Worm (Caenorhabditis elegans): ENCODE data around the gene Y44A6D.7.
A peak's percentile ranks its signal among the peaks of the same experiment; 100 is the strongest.

Gene Y44A6D.7

ce11 chrV:20831867-20832266 lies 17.3 kb downstream of the Y44A6D.7 start (continued):
- TF ChIP-seq ceh-88 (GFP tag; IDR thresholded peaks at IDR 0.05) (no peak), aha-1 (tag; optimal IDR thresholded peaks at IDR 0.05) (no peak), grh-1 (GFP tag; IDR thresholded peaks at IDR 0.05) (no peak), xbp-1 (tag; optimal IDR thresholded peaks at IDR 0.05) (no peak), ztf-4 (tag; optimal IDR thresholded peaks at IDR 0.05) (no peak), sptf-1 (tag; optimal IDR thresholded peaks at IDR 0.05) (no peak), nhr-12 (tag; optimal IDR thresholded peaks at IDR 0.05) (no peak), sox-4 (tag; optimal IDR thresholded peaks at IDR 0.05) (no peak), snpc-4 (tag; optimal IDR thresholded peaks at IDR 0.05) (no peak), skn-1 (tag; optimal IDR thresholded peaks at IDR 0.05) (no peak), elt-2 (tag; optimal IDR thresholded peaks at IDR 0.05) (peak; percentile 40), mdl-1 (tag; optimal IDR thresholded peaks at IDR 0.05) (peak in 1 of 2 experiments; percentile 18), lin-15B (tag; optimal IDR thresholded peaks at IDR 0.05) (no peak), mef-2 (tag; optimal IDR thresholded peaks at IDR 0.05) (no peak), ces-1 (GFP tag; optimal IDR thresholded peaks at IDR 0.05) (no peak), ceh-90 (tag; optimal IDR thresholded peaks at IDR 0.05) (no peak), lin-14 (GFP tag; optimal IDR thresholded peaks at IDR 0.05) (peak; percentile 21), snu-23 (GFP tag; optimal IDR thresholded peaks at IDR 0.05) (peak; percentile 16), nhr-237 (tag; optimal IDR thresholded peaks at IDR 0.05) (no peak), rnt-1 (tag; optimal IDR thresholded peaks at IDR 0.05) (no peak), vab-15 (tag; optimal IDR thresholded peaks at IDR 0.05) (no peak), nhr-85 (tag) (peak; percentile 34), nhr-90 (tag; optimal IDR thresholded peaks at IDR 0.05; ENCODE audit: poor library complexity) (no peak), lir-3 (tag; optimal IDR thresholded peaks at IDR 0.05; ENCODE audit: poor library complexity) (no peak), hlh-17 (GFP tag; optimal IDR thresholded peaks at IDR 0.05; ENCODE audit: borderline replicate concordance) (no peak), efl-1 (optimal IDR thresholded peaks at IDR 0.05) (no peak), efl-1 (GFP tag; optimal IDR thresholded peaks at IDR 0.05 in 1 of 2) (no peak), pax-3 (tag; optimal IDR thresholded peaks at IDR 0.05) (no peak), ama-1 (optimal IDR thresholded peaks at IDR 0.05) (no peak), ets-5 (GFP tag; IDR thresholded peaks at IDR 0.05) (no peak), unc-130 (tag; optimal IDR thresholded peaks at IDR 0.05) (no peak), nhr-20 (tag; optimal IDR thresholded peaks at IDR 0.05) (peak; percentile 4), dsc-1 (tag; optimal IDR thresholded peaks at IDR 0.05) (no peak), nhr-11 (tag; optimal IDR thresholded peaks at IDR 0.05) (no peak), lin-39 (tag; optimal IDR thresholded peaks at IDR 0.05) (no peak), unc-86 (tag; optimal IDR thresholded peaks at IDR 0.05) (no peak), nhr-76 (tag; optimal IDR thresholded peaks at IDR 0.05) (no peak), tlp-1 (tag; optimal IDR thresholded peaks at IDR 0.05) (no peak)

ce11 chrV:20832554-20832963 lies 18.0 kb downstream of the Y44A6D.7 start:
- TF ChIP-seq nhr-90 (tag; optimal IDR thresholded peaks at IDR 0.05; ENCODE audit: poor library complexity) (peak; percentile 32), C16A3.4 (tag; optimal IDR thresholded peaks at IDR 0.05) (peak; percentile 22), lir-3 (tag; optimal IDR thresholded peaks at IDR 0.05; ENCODE audit: poor library complexity) (peak; percentile 37), aly-2 (tag; optimal IDR thresholded peaks at IDR 0.05) (no peak), blmp-1 (tag; optimal IDR thresholded peaks at IDR 0.05) (no peak), zip-4 (GFP tag; optimal IDR thresholded peaks at IDR 0.05) (no peak), mep-1 (tag; optimal IDR thresholded peaks at IDR 0.05) (peak; percentile 19), tbx-2 (tag; optimal IDR thresholded peaks at IDR 0.05) (peak; percentile 34), ceh-88 (GFP tag; IDR thresholded peaks at IDR 0.05) (peak; percentile 34; the same call in 1 of the 2 replicates), fkh-8 (tag; optimal IDR thresholded peaks at IDR 0.05) (peak; percentile 40), nhr-19 (GFP tag; conservative IDR thresholded peaks at IDR 0.05) (peak; percentile 16; the same call in 1 of the 2 replicates), isw-1 (GFP tag; IDR thresholded peaks at IDR 0.05) (peak; percentile 46; the same call in 1 of the 2 replicates), lin-14 (GFP tag; optimal IDR thresholded peaks at IDR 0.05) (peak; percentile 77), fkh-4 (tag; optimal IDR thresholded peaks at IDR 0.05; ENCODE audit: borderline replicate concordance) (no peak), xbp-1 (tag; optimal IDR thresholded peaks at IDR 0.05) (peak; percentile 33), egl-13 (tag; optimal IDR thresholded peaks at IDR 0.05) (peak; percentile 4), ceh-82 (tag; optimal IDR thresholded peaks at IDR 0.05) (peak in 2 of 3 experiments; percentile 5 to 13), nhr-85 (tag) (peak; percentile 63), pax-3 (tag; optimal IDR thresholded peaks at IDR 0.05) (peak; percentile 60), dpl-1 (GFP tag; optimal IDR thresholded peaks at IDR 0.05) (peak in 1 of 3 experiments; percentile 42), nhr-71 (tag; optimal IDR thresholded peaks at IDR 0.05) (peak; percentile 54), nhr-47 (tag; optimal IDR thresholded peaks at IDR 0.05) (peak; percentile 58), zag-1 (tag; optimal IDR thresholded peaks at IDR 0.05) (no peak), swsn-7 (tag; optimal IDR thresholded peaks at IDR 0.05) (peak; percentile 2)

All from whole organism, L1 larva.